Worm (Caenorhabditis elegans): Measurements from ENCODE around the gene C39B10.5.

ce11 chrX:10401118-10401517, 46.0 kb upstream of the C39B10.5 start:
- no peak for TF ChIP-seq him-1 (tag; optimal IDR thresholded peaks at IDR 0.05)
- no peak for TF ChIP-seq dao-5 (tag; optimal IDR thresholded peaks at IDR 0.05)
- TF ChIP-seq W03F9.2 (tag; optimal IDR thresholded peaks at IDR 0.05) = no peak
